Worm (Caenorhabditis elegans): ENCODE data around the gene K03A11.4.

- TF ChIP-seq tbx-11 (GFP tag; IDR thresholded peaks at IDR 0.05), result no peak
- no peak for TF ChIP-seq ama-1 (optimal IDR thresholded peaks at IDR 0.05)
- TF ChIP-seq ceh-36 (tag; optimal IDR thresholded peaks at IDR 0.05), result no peak
- TF ChIP-seq aly-1 (tag; optimal IDR thresholded peaks at IDR 0.05), result no peak
- no peak for TF ChIP-seq F13C5.2 (tag; optimal IDR thresholded peaks at IDR 0.05)
These were observed 44.2 kb downstream of the K03A11.4 start, which contains the start of gene snx-17 for ce11 chrX:13122191-13122590.
